Worm (Caenorhabditis elegans) whole organism, late embryonic: ENCODE results near the gene cav-2.

Source experiments
- C38D4.7 ChIP-seq: fragments of 200-800 bp; sonication (Bioruptor generic); optimal IDR thresholded peaks from 2 replicates; lab custom pipeline; 2018; ENCODE audit warnings: mild to moderate bottlenecking, missing genetic modification characterization, moderate library complexity, missing compliant biosample characterization
- K09A11.1 ChIP-seq: sonication (generic microtip); optimal IDR thresholded peaks from 2 replicates; lab custom pipeline; 2017; ENCODE audit warnings: antibody characterized with exemption, mild to moderate bottlenecking, missing genetic modification characterization, missing compliant biosample characterization; ENCODE audit not compliant: insufficient read depth
- T23F11.4 ChIP-seq: fragments of 200-800 bp; sonication (Bioruptor generic); optimal IDR thresholded peaks from 2 replicates; lab custom pipeline; 2018; ENCODE audit warnings: mild to moderate bottlenecking, missing genetic modification characterization, missing compliant biosample characterization
- Y22D7AL.16 ChIP-seq: sonication (generic microtip); optimal IDR thresholded peaks from 2 replicates; lab custom pipeline; 2016; ENCODE audit warnings: missing genetic modification characterization, missing compliant biosample characterization
- ama-1 ChIP-seq: fragments of 150-350 bp; optimal IDR thresholded peaks from 2 replicates; lab custom pipeline; 2014
- ceh-14 ChIP-seq: sonication (generic microtip); optimal IDR thresholded peaks from 2 replicates; lab custom pipeline; 2016; ENCODE audit warnings: missing genotype, missing genetic modification characterization, missing compliant biosample characterization
- ceh-18 ChIP-seq: sonication (generic microtip); optimal IDR thresholded peaks from 2 replicates; lab custom pipeline; 2016; ENCODE audit warnings: missing genetic modification characterization, missing compliant biosample characterization
- ceh-24 ChIP-seq: sonication (generic microtip); optimal IDR thresholded peaks from 2 replicates; lab custom pipeline; 2016; ENCODE audit warnings: mild to moderate bottlenecking, missing genetic modification characterization, missing compliant biosample characterization
- ceh-30 ChIP-seq: fragments of 150-350 bp; optimal IDR thresholded peaks from 2 replicates; lab custom pipeline; 2014; ENCODE audit warnings: missing biosample characterization, missing genetic modification characterization
- ceh-31 ChIP-seq: sonication (generic microtip); optimal IDR thresholded peaks from 2 replicates; lab custom pipeline; 2016; ENCODE audit warnings: missing genetic modification characterization, missing compliant biosample characterization
- ceh-34 ChIP-seq: sonication (generic microtip); optimal IDR thresholded peaks from 2 replicates; lab custom pipeline; 2016; ENCODE audit warnings: mild to moderate bottlenecking, missing genetic modification characterization, missing compliant biosample characterization
- ceh-45 ChIP-seq: fragments of 200-800 bp; sonication (Bioruptor generic); IDR thresholded peaks from 2 replicates; pipeline ENCODE4 v1.3.6; 2022; ENCODE audit warnings: missing genetic modification reagents, missing genetic modification characterization, missing compliant biosample characterization
- ceh-48 ChIP-seq: sonication (generic microtip); optimal IDR thresholded peaks from 2 replicates; lab custom pipeline; 2016; ENCODE audit warnings: missing genetic modification characterization, inconsistent platforms, missing compliant biosample characterization
- ceh-6 ChIP-seq: fragments of 200-800 bp; sonication (Bioruptor generic); optimal IDR thresholded peaks from 2 replicates; lab custom pipeline; 2018; ENCODE audit warnings: mild to moderate bottlenecking, missing genetic modification characterization, missing compliant biosample characterization
- ceh-9 ChIP-seq: sonication (generic microtip); optimal IDR thresholded peaks from 2 replicates; lab custom pipeline; 2016; ENCODE audit warnings: mild to moderate bottlenecking, missing genetic modification characterization, inconsistent platforms, missing compliant biosample characterization
- dmd-4 ChIP-seq: sonication (generic microtip); optimal IDR thresholded peaks from 2 replicates; lab custom pipeline; 2016; ENCODE audit warnings: borderline replicate concordance, missing genetic modification characterization, missing compliant biosample characterization
- elt-2 ChIP-seq: sonication (generic microtip); optimal IDR thresholded peaks from 2 replicates; lab custom pipeline; 2016; ENCODE audit warnings: missing genetic modification reagents, missing genetic modification characterization, missing compliant biosample characterization
- eyg-1 ChIP-seq: sonication (generic microtip); optimal IDR thresholded peaks from 2 replicates; lab custom pipeline; 2016; ENCODE audit warnings: missing genotype, missing genetic modification characterization, missing compliant biosample characterization
- fkh-10 ChIP-seq: fragments of 150-350 bp; optimal IDR thresholded peaks from 2 replicates; lab custom pipeline; 2014; ENCODE audit warnings: missing biosample characterization, missing genetic modification reagents, missing genetic modification characterization
- hlh-13 ChIP-seq: fragments of 200-800 bp; sonication (Bioruptor generic); optimal IDR thresholded peaks from 2 replicates; lab custom pipeline; 2018; ENCODE audit warnings: mild to moderate bottlenecking, missing genetic modification characterization, missing compliant biosample characterization
- hlh-15 ChIP-seq: sonication (generic microtip); optimal IDR thresholded peaks from 2 replicates; lab custom pipeline; 2016; ENCODE audit warnings: missing genetic modification characterization, missing compliant biosample characterization
- hlh-30 ChIP-seq: sonication (generic microtip); optimal IDR thresholded peaks from 2 replicates; lab custom pipeline; 2017; ENCODE audit warnings: antibody characterized with exemption, missing genetic modification characterization, missing compliant biosample characterization; ENCODE audit not compliant: insufficient read depth
- hlh-6 ChIP-seq: sonication (generic microtip); optimal IDR thresholded peaks from 2 replicates; lab custom pipeline; 2016; ENCODE audit warnings: missing genotype, missing genetic modification characterization, missing compliant biosample characterization
- hlh-8 ChIP-seq: sonication (generic microtip); optimal IDR thresholded peaks from 2 replicates; lab custom pipeline; 2016; ENCODE audit warnings: missing genotype, missing genetic modification characterization, missing compliant biosample characterization
- lim-6 ChIP-seq: sonication (generic microtip); optimal IDR thresholded peaks from 2 replicates; lab custom pipeline; 2016; ENCODE audit warnings: missing genetic modification characterization, missing compliant biosample characterization
- lin-11 ChIP-seq: fragments of 200-800 bp; sonication (Bioruptor generic); optimal IDR thresholded peaks from 2 replicates; lab custom pipeline; 2018; ENCODE audit warnings: mild to moderate bottlenecking, missing genetic modification characterization, missing compliant biosample characterization
- madf-2 ChIP-seq: sonication (generic microtip); optimal IDR thresholded peaks from 2 replicates; lab custom pipeline; 2017; ENCODE audit warnings: missing genetic modification characterization, missing compliant biosample characterization
- mec-3 ChIP-seq: sonication (generic microtip); optimal IDR thresholded peaks from 2 replicates; lab custom pipeline; 2016; ENCODE audit warnings: borderline replicate concordance, missing genetic modification characterization, missing compliant biosample characterization
- nfya-1 ChIP-seq: sonication (generic microtip); optimal IDR thresholded peaks from 2 replicates; lab custom pipeline; 2017; ENCODE audit warnings: missing genetic modification characterization, mild to moderate bottlenecking, missing compliant biosample characterization, antibody characterized with exemption, moderate library complexity
- nhr-11 ChIP-seq: fragments of 150-350 bp; optimal IDR thresholded peaks from 2 replicates; lab custom pipeline; 2014; ENCODE audit warnings: missing biosample characterization, missing genetic modification characterization
- nhr-232 ChIP-seq: sonication (generic microtip); optimal IDR thresholded peaks from 2 replicates; lab custom pipeline; 2016; ENCODE audit warnings: missing genetic modification characterization, missing compliant biosample characterization
- pag-3 ChIP-seq: sonication (generic microtip); optimal IDR thresholded peaks from 2 replicates; lab custom pipeline; 2016; ENCODE audit warnings: missing compliant biosample characterization, missing genetic modification characterization, borderline replicate concordance
- pat-9 ChIP-seq: fragments of 200-800 bp; sonication (Bioruptor generic); optimal IDR thresholded peaks from 2 replicates; lab custom pipeline; 2018; ENCODE audit warnings: mild to moderate bottlenecking, missing genetic modification characterization, moderate library complexity, missing compliant biosample characterization
- pax-1 ChIP-seq: fragments of 150-350 bp; optimal IDR thresholded peaks from 2 replicates; lab custom pipeline; 2014; ENCODE audit warnings: missing biosample characterization, missing genetic modification characterization
- pha-4 ChIP-seq: fragments of 150-350 bp; optimal IDR thresholded peaks from 2 replicates; lab custom pipeline; 2018; ENCODE audit warnings: missing biosample characterization, missing genetic modification reagents, missing genetic modification characterization
- pqm-1 ChIP-seq: sonication (generic microtip); optimal IDR thresholded peaks from 2 replicates; lab custom pipeline; 2016; ENCODE audit warnings: missing genetic modification characterization, missing compliant biosample characterization
- sox-4 ChIP-seq: sonication (generic microtip); optimal IDR thresholded peaks from 2 replicates; lab custom pipeline; 2017; ENCODE audit warnings: mild to moderate bottlenecking, missing genetic modification characterization, inconsistent platforms, missing compliant biosample characterization
- syd-9 ChIP-seq: sonication (generic microtip); optimal IDR thresholded peaks from 2 replicates; lab custom pipeline; 2016; ENCODE audit warnings: mild to moderate bottlenecking, missing genetic modification characterization, moderate library complexity, missing compliant biosample characterization
- tbx-2 ChIP-seq: sonication (generic microtip); optimal IDR thresholded peaks from 2 replicates; lab custom pipeline; 2016; ENCODE audit warnings: missing genetic modification characterization, missing compliant biosample characterization
- ttx-3 ChIP-seq: sonication (generic microtip); optimal IDR thresholded peaks from 2 replicates; lab custom pipeline; 2016; ENCODE audit warnings: missing genetic modification reagents, missing genetic modification characterization, missing compliant biosample characterization
- unc-3 ChIP-seq, 2 experiments: fragments of 200-800 bp in 1 of 2; sonication (Bioruptor generic) in 1 of 2; sonication (generic microtip) in 1 of 2; conservative IDR thresholded peaks in 1 of 2; optimal IDR thresholded peaks in 1 of 2; 2 replicates each; pipeline versions ENCODE4 v1.3.6 to Lab custom; 2016 to 2022; ENCODE audit warnings: missing compliant biosample characterization in 2 of 2, missing genetic modification characterization in 2 of 2, missing genetic modification reagents in 1 of 2
- unc-42 ChIP-seq: sonication (generic microtip); optimal IDR thresholded peaks from 2 replicates; lab custom pipeline; 2016; ENCODE audit warnings: missing genotype, missing genetic modification characterization, missing compliant biosample characterization
- unc-55 ChIP-seq: sonication (generic microtip); optimal IDR thresholded peaks from 2 replicates; lab custom pipeline; 2017; ENCODE audit warnings: missing biosample characterization, missing genetic modification reagents, missing genetic modification characterization
- unc-86 ChIP-seq: sonication (generic microtip); optimal IDR thresholded peaks from 2 replicates; lab custom pipeline; 2016; ENCODE audit warnings: missing genetic modification characterization, missing compliant biosample characterization

Gene cav-2

DNA sequence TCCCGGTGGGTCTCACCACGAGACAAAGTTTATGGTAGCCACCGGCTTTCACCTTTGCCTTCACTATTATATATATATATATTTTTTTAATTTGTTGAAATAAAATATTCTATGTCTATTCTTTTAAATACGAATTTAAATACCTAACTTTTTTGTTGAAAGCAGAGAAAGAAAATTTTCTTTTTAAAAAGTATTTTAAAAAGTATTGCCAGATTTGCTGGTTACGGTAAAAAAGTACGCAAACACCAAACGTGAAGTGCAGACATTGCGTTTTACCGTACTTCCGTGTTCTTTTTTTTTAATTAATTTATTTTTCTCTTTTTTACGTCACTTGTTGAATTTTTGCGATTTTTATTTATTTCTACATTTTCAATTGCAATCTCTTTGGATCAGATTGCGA is 3.1 kb downstream of the cav-2 start, which contains the start of gene C56A3.8:
Gene C56A3.8 (plus strand): TSS at position 301 of the 400 bp plus-strand sequence.
- TF ChIP-seq ceh-30, result no peak
- no peak for TF ChIP-seq fkh-10 (GFP tag; lab: Kevin White, UChicago)
- TF ChIP-seq unc-42 (tag; lab: Kevin White, UChicago), result no peak
- no peak for TF ChIP-seq nfya-1 (tag; lab: Kevin White, UChicago)
- TF ChIP-seq unc-55, result no peak
- TF ChIP-seq nhr-11, result no peak
- no peak for TF ChIP-seq elt-2
- TF ChIP-seq tbx-2, result no peak
- no peak for TF ChIP-seq C38D4.7 (GFP tag; lab: Kevin White, UChicago)
- no peak for TF ChIP-seq hlh-6 (tag; lab: Kevin White, UChicago)
- TF ChIP-seq ceh-45, result no peak
- TF ChIP-seq ceh-31 (tag; lab: Kevin White, UChicago), result no peak
- no peak for TF ChIP-seq mec-3 (tag; lab: Kevin White, UChicago)
- no peak for TF ChIP-seq ceh-18
- TF ChIP-seq ceh-9 (tag; lab: Kevin White, UChicago), result no peak
- no peak for TF ChIP-seq hlh-13
- TF ChIP-seq syd-9 (tag; lab: Kevin White, UChicago), result no peak
- TF ChIP-seq madf-2 (tag; lab: Kevin White, UChicago), result no peak
- no peak for TF ChIP-seq eyg-1 (tag; lab: Kevin White, UChicago)
- no peak for TF ChIP-seq sox-4 (tag; lab: Kevin White, UChicago)

DNA sequence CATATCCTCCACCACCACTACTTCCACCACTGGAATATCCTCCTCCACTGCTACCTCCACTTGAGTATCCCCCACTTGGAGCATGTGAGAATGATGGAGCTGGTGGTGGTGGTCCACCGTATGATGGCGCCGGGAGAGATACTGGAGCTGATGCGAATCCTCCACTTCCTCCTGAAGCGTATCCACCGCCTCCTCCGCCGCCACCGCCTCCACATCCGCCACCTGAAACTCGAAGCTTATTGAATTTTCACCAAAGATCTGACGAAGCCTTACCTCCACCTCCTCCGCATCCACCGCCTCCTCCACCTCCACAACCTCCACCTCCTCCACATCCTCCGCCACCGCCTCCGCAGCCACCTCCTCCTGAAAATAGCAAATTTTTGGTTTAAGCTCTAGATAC is 5.8 kb downstream of the cav-2 start:
- TF ChIP-seq ceh-31 (tag; lab: Kevin White, UChicago) (no peak), unc-55 (no peak), fkh-10 (GFP tag; lab: Kevin White, UChicago) (no peak), pat-9 (tag; lab: Kevin White, UChicago) (no peak), hlh-30 (tag; lab: Kevin White, UChicago) (no peak), hlh-13 (no peak), eyg-1 (tag; lab: Kevin White, UChicago) (no peak), tbx-2 (no peak), lim-6 (tag; lab: Kevin White, UChicago) (no peak), nhr-11 (no peak), hlh-15 (tag; lab: Kevin White, UChicago) (no peak), Y22D7AL.16 (tag; lab: Kevin White, UChicago) (no peak), ceh-9 (tag; lab: Kevin White, UChicago) (no peak), unc-86 (tag; lab: Kevin White, UChicago) (no peak), ttx-3 (no peak), nhr-232 (tag; lab: Kevin White, UChicago) (no peak), sox-4 (tag; lab: Kevin White, UChicago) (no peak)

DNA sequence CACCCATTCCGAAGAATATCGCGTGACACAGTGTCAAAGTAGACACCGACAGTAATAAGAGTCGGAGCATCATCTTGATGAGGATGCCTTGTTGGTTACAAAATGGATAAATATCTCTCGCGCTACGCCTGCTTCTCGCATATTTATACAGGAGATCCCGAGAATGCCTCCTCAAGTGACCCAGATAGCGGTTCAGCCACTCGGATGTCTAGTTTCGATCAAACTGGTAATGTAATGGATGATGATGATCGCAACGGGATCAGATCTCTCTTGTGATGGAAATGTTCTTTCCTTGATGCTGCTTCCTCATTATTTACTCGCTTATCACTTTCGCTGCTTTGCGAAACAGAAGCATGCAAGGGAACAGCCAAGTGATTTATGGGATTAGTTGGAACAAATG is 6.9 kb downstream of the cav-2 start, which contains the start of gene grl-17:
Gene grl-17 (minus strand): TSS at position 101 of the 400 bp plus-strand sequence.
- TF ChIP-seq ama-1 (lab: Kevin White, UChicago) (no peak), pqm-1 (tag; lab: Kevin White, UChicago) (no peak), ceh-14 (tag; lab: Kevin White, UChicago) (no peak), lim-6 (tag; lab: Kevin White, UChicago) (no peak), C38D4.7 (GFP tag; lab: Kevin White, UChicago) (no peak), pha-4 (tag; lab: Kevin White, UChicago) (no peak), dmd-4 (tag; lab: Kevin White, UChicago) (no peak), T23F11.4 (no peak), ceh-30 (no peak)

DNA sequence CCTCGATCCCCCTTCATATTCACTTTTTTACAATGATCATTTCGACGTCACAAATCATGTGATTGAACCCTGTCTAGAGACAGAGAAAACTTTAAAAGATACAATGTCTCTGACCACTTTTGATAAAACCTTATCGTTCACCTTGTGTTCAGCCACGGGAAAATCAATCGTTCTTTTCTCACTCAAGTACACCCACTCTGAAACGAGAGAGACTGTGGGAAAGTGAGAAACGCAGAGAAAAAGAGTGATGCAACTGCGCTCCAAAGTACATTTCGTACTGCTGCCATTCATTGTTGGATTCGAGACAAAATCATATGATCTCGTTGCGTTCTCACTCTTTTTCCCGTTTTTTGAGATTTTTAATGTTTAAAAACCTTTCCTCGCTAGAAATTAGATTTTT is 8.3 kb downstream of the cav-2 start:
- TF ChIP-seq hlh-8 (tag; lab: Kevin White, UChicago) (no peak), dmd-4 (tag; lab: Kevin White, UChicago) (no peak), tbx-2 (peak; percentile 26), pag-3 (no peak), Y22D7AL.16 (tag; lab: Kevin White, UChicago) (no peak), unc-3 (GFP tag; conservative IDR thresholded peaks at IDR 0.05; lab: Robert Waterston, UW) (no peak), unc-3 (tag; optimal IDR thresholded peaks at IDR 0.05; lab: Kevin White, UChicago) (no peak), hlh-13 (no peak), ceh-6 (GFP tag; lab: Kevin White, UChicago) (no peak), unc-42 (tag; lab: Kevin White, UChicago) (peak; percentile 5), pax-1 (no peak), ceh-9 (tag; lab: Kevin White, UChicago) (no peak), fkh-10 (GFP tag; lab: Kevin White, UChicago) (no peak), pat-9 (tag; lab: Kevin White, UChicago) (no peak), ceh-24 (no peak), ttx-3 (no peak), lin-11 (tag; lab: Kevin White, UChicago) (no peak), K09A11.1 (tag; lab: Kevin White, UChicago) (no peak), C38D4.7 (GFP tag; lab: Kevin White, UChicago) (no peak), ceh-48 (peak; percentile 26), ceh-34 (tag; lab: Kevin White, UChicago) (no peak), madf-2 (tag; lab: Kevin White, UChicago) (no peak)
